Worm (Caenorhabditis elegans) whole organism, L4 larva: ENCODE measurements around the gene ifbp-1.

ENCODE experiments used
- D1046.2 ChIP-seq: fragments of 200-800 bp; sonication (Bioruptor generic); IDR thresholded peaks from 2 replicates; pipeline ENCODE4 v1.3.6; 2022; ENCODE audit warnings: missing genetic modification characterization, missing compliant biosample characterization
- F10B5.3 ChIP-seq: sonication (generic microtip); optimal IDR thresholded peaks from 2 replicates; lab custom pipeline; 2016; ENCODE audit warnings: mild to moderate bottlenecking, missing genetic modification characterization, missing compliant biosample characterization
- F37D6.2 ChIP-seq: sonication (generic microtip); optimal IDR thresholded peaks from 2 replicates; lab custom pipeline; 2016; ENCODE audit warnings: mild to moderate bottlenecking, missing genetic modification characterization, missing compliant biosample characterization
- R02D3.7 ChIP-seq: fragments of 150-350 bp; sonication (generic microtip); optimal IDR thresholded peaks from 3 replicates; lab custom pipeline; 2014; ENCODE audit warnings: missing biosample characterization, missing genetic modification characterization
- Y105C5A.15 ChIP-seq: fragments of 200-800 bp; sonication (Bioruptor generic); IDR thresholded peaks from 2 replicates; pipeline ENCODE4 v1.3.6; 2022; ENCODE audit warnings: missing genetic modification characterization, missing compliant biosample characterization
- Y48G9A.11 ChIP-seq: fragments of 200-800 bp; sonication (Bioruptor generic); IDR thresholded peaks from 2 replicates; pipeline ENCODE4 v1.3.6; 2022; ENCODE audit warnings: missing genetic modification reagents, missing genetic modification characterization, missing compliant biosample characterization
- ZK546.5 ChIP-seq, 2 experiments: sonication (generic microtip); optimal IDR thresholded peaks; 2 replicates each; lab custom pipeline; 2017; ENCODE audit warnings: missing biosample characterization in 2 of 2, missing genetic modification characterization in 2 of 2
- aha-1 ChIP-seq: fragments of 150-350 bp; peaks from one replicate; lab custom pipeline; 2014; ENCODE audit warnings: missing biosample characterization, missing genetic modification characterization
- aly-2 ChIP-seq: sonication (generic microtip); optimal IDR thresholded peaks from 2 replicates; lab custom pipeline; 2018; ENCODE audit warnings: missing biosample characterization, missing genetic modification characterization
- ama-1 ChIP-seq: fragments of 150-350 bp; optimal IDR thresholded peaks from 2 replicates; lab custom pipeline; 2014; ENCODE audit warnings: inconsistent platforms, mixed read lengths
- arid-1 ChIP-seq: fragments of 200-800 bp; sonication (Bioruptor generic); conservative IDR thresholded peaks from 2 replicates; pipeline ENCODE4 v1.3.6; 2022; ENCODE audit warnings: missing genetic modification reagents, missing genetic modification characterization, missing compliant biosample characterization
- ceh-44 ChIP-seq: fragments of 200-800 bp; sonication (Bioruptor generic); IDR thresholded peaks from 2 replicates; pipeline ENCODE4 v1.3.6; 2022; ENCODE audit warnings: missing genetic modification reagents, missing genetic modification characterization, missing compliant biosample characterization
- ceh-62 ChIP-seq: sonication (generic microtip); optimal IDR thresholded peaks from 2 replicates; lab custom pipeline; 2017; ENCODE audit warnings: missing biosample characterization, missing genetic modification characterization
- daf-19 ChIP-seq: fragments of 200-800 bp; sonication (Bioruptor generic); conservative IDR thresholded peaks from 2 replicates; pipeline ENCODE4 v1.3.6; 2022; ENCODE audit warnings: missing genetic modification characterization, missing compliant biosample characterization
- dmd-8 ChIP-seq: fragments of 200-800 bp; sonication (Bioruptor generic); IDR thresholded peaks from 2 replicates; pipeline ENCODE4 v1.3.6; 2022; ENCODE audit warnings: missing genetic modification characterization, missing compliant biosample characterization
- dve-1 ChIP-seq: sonication (generic microtip); optimal IDR thresholded peaks from 2 replicates; lab custom pipeline; 2017; ENCODE audit warnings: antibody characterized with exemption, mild to moderate bottlenecking, missing genetic modification characterization, missing compliant biosample characterization; ENCODE audit not compliant: insufficient read depth
- fkh-10 ChIP-seq: fragments of 150-350 bp; optimal IDR thresholded peaks from 2 replicates; lab custom pipeline; 2014; ENCODE audit warnings: missing biosample characterization, missing genetic modification reagents, missing genetic modification characterization
- hlh-30 ChIP-seq: sonication (generic microtip); optimal IDR thresholded peaks from 2 replicates; lab custom pipeline; 2017; ENCODE audit warnings: antibody characterized with exemption, mild to moderate bottlenecking, missing genetic modification characterization, missing compliant biosample characterization; ENCODE audit not compliant: insufficient read depth
- lim-7 ChIP-seq: fragments of 200-800 bp; sonication (Bioruptor generic); IDR thresholded peaks from 2 replicates; pipeline ENCODE4 v1.3.6; 2022; ENCODE audit warnings: missing genetic modification characterization, missing compliant biosample characterization
- lin-39 ChIP-seq: fragments of 150-350 bp; optimal IDR thresholded peaks from 2 replicates; lab custom pipeline; 2014; ENCODE audit warnings: missing biosample characterization, missing genetic modification reagents, missing genetic modification characterization
- lir-3 ChIP-seq: sonication (generic microtip); optimal IDR thresholded peaks from 2 replicates; lab custom pipeline; 2016; ENCODE audit warnings: mild to moderate bottlenecking, missing genetic modification characterization, missing compliant biosample characterization
- lsy-2 ChIP-seq, 2 experiments: fragments of 150-350 bp in 1 of 2; sonication (generic microtip) in 1 of 2; optimal IDR thresholded peaks; 2 replicates each; lab custom pipeline; 2014 to 2017; ENCODE audit warnings: missing biosample characterization in 2 of 2, missing genetic modification characterization in 2 of 2
- madf-9 ChIP-seq: fragments of 200-800 bp; sonication (Bioruptor generic); conservative IDR thresholded peaks from 2 replicates; pipeline ENCODE4 v1.3.6; 2022; ENCODE audit warnings: missing genetic modification reagents, missing genetic modification characterization, missing compliant biosample characterization
- mdl-1 ChIP-seq, 2 experiments: fragments of 150-350 bp in 1 of 2; sonication (generic microtip) in 1 of 2; optimal IDR thresholded peaks; 2 replicates each; lab custom pipeline; 2014 to 2017; ENCODE audit warnings: missing biosample characterization in 2 of 2, missing genetic modification characterization in 2 of 2
- mep-1 ChIP-seq: fragments of 150-350 bp; sonication (generic microtip); optimal IDR thresholded peaks from 3 replicates; lab custom pipeline; 2014; ENCODE audit warnings: missing biosample characterization, missing genetic modification characterization
- mes-2 ChIP-seq: sonication (generic microtip); optimal IDR thresholded peaks from 2 replicates; lab custom pipeline; 2016; ENCODE audit warnings: missing genotype, mild to moderate bottlenecking, missing genetic modification characterization, missing compliant biosample characterization; ENCODE audit not compliant: poor library complexity, severe bottlenecking
- mxl-2 ChIP-seq: fragments of 200-800 bp; sonication (Bioruptor generic); conservative IDR thresholded peaks from 2 replicates; pipeline ENCODE4 v1.3.6; 2022; ENCODE audit warnings: missing genetic modification reagents, missing genetic modification characterization, missing compliant biosample characterization
- mxl-3 ChIP-seq: fragments of 200-800 bp; sonication (Bioruptor generic); optimal IDR thresholded peaks from 2 replicates; lab custom pipeline; 2018; ENCODE audit warnings: mild to moderate bottlenecking, missing genetic modification characterization, missing compliant biosample characterization
- nhr-11 ChIP-seq: fragments of 150-350 bp; optimal IDR thresholded peaks from 2 replicates; lab custom pipeline; 2014; ENCODE audit warnings: missing biosample characterization, missing genetic modification characterization
- nhr-237 ChIP-seq: sonication (generic microtip); optimal IDR thresholded peaks from 2 replicates; lab custom pipeline; 2017; ENCODE audit warnings: missing biosample characterization, missing genetic modification characterization
- nhr-25 ChIP-seq: sonication (generic microtip); optimal IDR thresholded peaks from 2 replicates; lab custom pipeline; 2017; ENCODE audit warnings: missing genetic modification characterization, mild to moderate bottlenecking, missing compliant biosample characterization, antibody characterized with exemption, moderate library complexity, borderline replicate concordance; ENCODE audit not compliant: insufficient read depth
- nhr-28 ChIP-seq: fragments of 150-350 bp; optimal IDR thresholded peaks from 2 replicates; lab custom pipeline; 2014; ENCODE audit warnings: missing biosample characterization, missing genetic modification characterization
- nhr-48 ChIP-seq: sonication (generic microtip); optimal IDR thresholded peaks from 2 replicates; lab custom pipeline; 2016; ENCODE audit warnings: mild to moderate bottlenecking, missing genetic modification characterization, missing compliant biosample characterization
- nhr-76 ChIP-seq: fragments of 150-350 bp; optimal IDR thresholded peaks from 2 replicates; lab custom pipeline; 2014; ENCODE audit warnings: missing biosample characterization, missing genetic modification characterization
- pha-4 ChIP-seq, 2 experiments: fragments of 150-350 bp in 1 of 2; fragments of 200-800 bp in 1 of 2; sonication (Bioruptor generic) in 1 of 2; IDR thresholded peaks in 1 of 2; optimal IDR thresholded peaks in 1 of 2; 2 replicates each; pipeline versions ENCODE4 v1.3.6 to Lab custom; 2014 to 2022; ENCODE audit warnings: missing genetic modification characterization in 2 of 2, missing genetic modification reagents in 2 of 2, missing biosample characterization in 1 of 2, missing compliant biosample characterization in 1 of 2
- php-3 ChIP-seq: fragments of 200-800 bp; sonication (Bioruptor generic); IDR thresholded peaks from 2 replicates; pipeline ENCODE4 v1.3.6; 2022; ENCODE audit warnings: missing genetic modification reagents, missing genetic modification characterization, missing compliant biosample characterization
- saeg-2 ChIP-seq: fragments of 200-800 bp; sonication (Bioruptor generic); IDR thresholded peaks from 2 replicates; pipeline ENCODE4 v1.3.6; 2022; ENCODE audit warnings: missing genetic modification reagents, missing genetic modification characterization, missing compliant biosample characterization
- set-16 ChIP-seq: fragments of 200-800 bp; sonication (Bioruptor generic); IDR thresholded peaks from 2 replicates; pipeline ENCODE4 v1.3.6; 2022; ENCODE audit warnings: missing genetic modification reagents, missing genetic modification characterization, missing compliant biosample characterization
- skn-1 ChIP-seq: fragments of 150-350 bp; optimal IDR thresholded peaks from 2 replicates; lab custom pipeline; 2014; ENCODE audit warnings: missing biosample characterization, missing genetic modification characterization
- snpc-1.2 ChIP-seq: fragments of 200-800 bp; sonication (Bioruptor generic); IDR thresholded peaks from 2 replicates; pipeline ENCODE4 v1.3.6; 2022; ENCODE audit warnings: missing genetic modification reagents, missing genetic modification characterization, missing compliant biosample characterization
- spr-1 ChIP-seq: sonication (generic microtip); optimal IDR thresholded peaks from 2 replicates; lab custom pipeline; 2016; ENCODE audit warnings: mild to moderate bottlenecking, missing genetic modification characterization, missing compliant biosample characterization
- spr-3 ChIP-seq: fragments of 200-800 bp; sonication (Bioruptor generic); optimal IDR thresholded peaks from 2 replicates; lab custom pipeline; 2018; ENCODE audit warnings: mild to moderate bottlenecking, missing genetic modification characterization, missing compliant biosample characterization
- unc-130 ChIP-seq: sonication (generic microtip); optimal IDR thresholded peaks from 2 replicates; lab custom pipeline; 2016; ENCODE audit warnings: missing genetic modification reagents, missing genetic modification characterization, missing compliant biosample characterization
- unc-62 ChIP-seq, 3 experiments: fragments of 150-350 bp in 1 of 3; sonication (generic microtip); optimal IDR thresholded peaks in 2 of 3; peaks in 1 of 3; 1 replicate in 1 of 3; 2 replicates in 2 of 3; lab custom pipeline; 2014 to 2017; ENCODE audit warnings: missing biosample characterization in 3 of 3, missing genetic modification characterization in 3 of 3, missing genetic modification reagents in 3 of 3, missing genotype in 1 of 3
- zag-1 ChIP-seq: fragments of 150-350 bp; optimal IDR thresholded peaks from 2 replicates; lab custom pipeline; 2014; ENCODE audit warnings: missing biosample characterization, missing genetic modification characterization
- zfp-3 ChIP-seq: fragments of 200-800 bp; sonication (Bioruptor generic); conservative IDR thresholded peaks from 2 replicates; pipeline ENCODE4 v1.3.6; 2022; ENCODE audit warnings: missing genetic modification reagents, missing genetic modification characterization, missing compliant biosample characterization
- zip-2 ChIP-seq: fragments of 150-350 bp; optimal IDR thresholded peaks from 2 replicates; lab custom pipeline; 2014; ENCODE audit warnings: missing biosample characterization, missing genetic modification characterization
- ztf-11 ChIP-seq: fragments of 150-350 bp; optimal IDR thresholded peaks from 2 replicates; lab custom pipeline; 2014; ENCODE audit warnings: missing biosample characterization, missing genetic modification characterization

Gene ifbp-1

DNA sequence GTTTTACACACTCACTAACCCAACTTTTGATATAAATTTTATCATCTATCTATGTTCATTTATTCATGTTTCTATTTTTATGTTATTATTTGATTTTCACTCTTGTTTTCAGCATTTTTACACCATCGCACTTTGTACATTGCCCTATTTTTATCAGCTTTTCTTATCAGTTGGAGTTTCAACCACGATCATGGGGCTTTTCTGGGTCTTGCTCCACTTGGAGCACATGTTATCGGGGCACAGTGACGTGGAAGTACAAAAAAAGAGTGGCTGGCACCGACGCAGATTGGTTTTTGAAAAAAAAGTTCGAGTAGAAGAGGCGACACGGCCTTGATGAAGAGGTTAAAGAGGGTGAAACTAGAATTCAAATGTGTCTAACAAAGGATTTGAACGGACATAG, 2.9 kb downstream of the ifbp-1 start (continued):
- no peak for TF ChIP-seq F37D6.2
- no peak for TF ChIP-seq unc-130
- no peak for TF ChIP-seq ama-1
- TF ChIP-seq mes-2 (tag; lab: Kevin White, UChicago) = no peak
- no peak for TF ChIP-seq D1046.2
- peak in 1 of 2 experiments; percentile 26 for TF ChIP-seq lsy-2 (tag; optimal IDR thresholded peaks at IDR 0.05; lab: Kevin White, UChicago)
- TF ChIP-seq spr-3 (GFP tag; lab: Kevin White, UChicago) = no peak
- TF ChIP-seq fkh-10 (GFP tag; lab: Kevin White, UChicago) = no peak
- 0 out of 2 replicates have a peak, but pooled peaks have one; percentile 20 for TF ChIP-seq saeg-2
- no peak for TF ChIP-seq pha-4 (GFP tag; IDR thresholded peaks at IDR 0.05; lab: Robert Waterston, UW)
- no peak for TF ChIP-seq pha-4 (tag; optimal IDR thresholded peaks at IDR 0.05; lab: Kevin White, UChicago)
- TF ChIP-seq ceh-62 (tag; lab: Kevin White, UChicago) = no peak
- TF ChIP-seq lim-7 (GFP tag; lab: Robert Waterston, UW) = no peak
- TF ChIP-seq daf-19 (GFP tag; lab: Robert Waterston, UW) = no peak
- TF ChIP-seq hlh-30 (tag; lab: Kevin White, UChicago) = peak; percentile 69
- TF ChIP-seq Y48G9A.11 (GFP tag; lab: Robert Waterston, UW) = no peak
- no peak for TF ChIP-seq dmd-8 (GFP tag; lab: Robert Waterston, UW)
- TF ChIP-seq php-3 (GFP tag; lab: Robert Waterston, UW) = peak; percentile 71
- TF ChIP-seq set-16 (GFP tag; lab: Robert Waterston, UW) = no peak
- TF ChIP-seq zag-1 = no peak

- no peak for TF ChIP-seq fkh-10 (GFP tag; lab: Kevin White, UChicago)
- TF ChIP-seq madf-9 (GFP tag; lab: Robert Waterston, UW) = no peak
- TF ChIP-seq lsy-2 (tag; optimal IDR thresholded peaks at IDR 0.05; lab: Kevin White, UChicago) = no peak
- TF ChIP-seq aha-1 (tag; lab: Kevin White, UChicago) = peak; percentile 89
- TF ChIP-seq aly-2 = no peak
- no peak for TF ChIP-seq snpc-1.2 (GFP tag; lab: Robert Waterston, UW)
- TF ChIP-seq Y105C5A.15 = no peak
- TF ChIP-seq nhr-48 (tag; lab: Kevin White, UChicago) = no peak
- no peak for TF ChIP-seq mxl-3 (GFP tag; lab: Kevin White, UChicago)
- no peak for TF ChIP-seq nhr-11 (tag; lab: Kevin White, UChicago)
- no peak for TF ChIP-seq nhr-76 (tag; lab: Kevin White, UChicago)
- peak; percentile 84 for TF ChIP-seq nhr-25 (tag; lab: Kevin White, UChicago)
- TF ChIP-seq mep-1 (tag; lab: Kevin White, UChicago) = peak; percentile 17
- TF ChIP-seq mes-2 (tag; lab: Kevin White, UChicago) = peak; percentile 18
- TF ChIP-seq nhr-28 = no peak
- TF ChIP-seq ZK546.5 (tag; optimal IDR thresholded peaks at IDR 0.05; lab: Kevin White, UChicago) = no peak
- no peak for TF ChIP-seq nhr-237 (tag; lab: Kevin White, UChicago)
- no peak for TF ChIP-seq unc-62 (GFP tag; optimal IDR thresholded peaks at IDR 0.05 in 1 of 2; lab: Kevin White, UChicago)
- no peak for TF ChIP-seq unc-62 (tag; optimal IDR thresholded peaks at IDR 0.05; lab: Kevin White, UChicago)
- no peak for TF ChIP-seq ztf-11 (tag; lab: Kevin White, UChicago)
- TF ChIP-seq zip-2 (tag; lab: Kevin White, UChicago) = no peak
- TF ChIP-seq skn-1 (tag; lab: Kevin White, UChicago) = no peak
Observed at ce11 chrV:13375861-13376260, 4.2 kb downstream of the ifbp-1 start.

DNA sequence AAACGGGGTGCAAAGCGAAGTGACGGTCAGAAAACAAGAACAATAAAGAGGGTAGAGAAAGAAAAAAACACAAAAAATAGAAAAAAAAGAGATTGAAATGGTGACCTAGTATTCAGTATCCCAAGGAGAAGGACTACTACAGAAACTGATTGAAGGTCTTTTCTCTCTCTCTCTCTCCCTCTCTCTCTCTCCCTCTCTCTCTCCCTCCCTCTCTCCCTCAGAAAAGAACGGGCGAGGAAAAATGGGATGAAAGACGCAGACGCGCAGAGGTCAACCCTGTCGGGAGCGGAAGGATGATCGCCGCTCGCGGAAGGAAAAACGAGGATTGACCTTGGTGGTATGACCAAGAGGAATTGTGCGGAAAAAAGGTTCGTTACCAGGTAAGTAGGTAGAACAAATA, 5.5 kb downstream of the ifbp-1 start:
- TF ChIP-seq mxl-2 (no peak), lir-3 (no peak), nhr-28 (peak; percentile 53), spr-1 (no peak), mdl-1 (tag; optimal IDR thresholded peaks at IDR 0.05; lab: Kevin White, UChicago) (peak in 1 of 2 experiments; percentile 20), nhr-76 (tag; lab: Kevin White, UChicago) (no peak), set-16 (GFP tag; lab: Robert Waterston, UW) (peak; percentile 87), lim-7 (GFP tag; lab: Robert Waterston, UW) (no peak), lin-39 (tag; lab: Kevin White, UChicago) (no peak), aha-1 (tag; lab: Kevin White, UChicago) (peak; percentile 2), nhr-11 (tag; lab: Kevin White, UChicago) (no peak), R02D3.7 (tag; lab: Kevin White, UChicago) (no peak), dve-1 (tag; lab: Kevin White, UChicago) (peak; percentile 70), zfp-3 (GFP tag; lab: Robert Waterston, UW) (no peak), F10B5.3 (tag; lab: Kevin White, UChicago) (no peak), Y48G9A.11 (GFP tag; lab: Robert Waterston, UW) (no peak), ceh-44 (GFP tag; lab: Robert Waterston, UW) (no peak), arid-1 (GFP tag; lab: Robert Waterston, UW) (no peak)
